Fruit fly (Drosophila melanogaster) whole organism, embryonic: Measurements from ENCODE around the gene CtsF.

Experiments
- Ada2b ChIP-seq: fragments of 200-800 bp; sonication (Bioruptor generic); IDR thresholded peaks from 2 replicates; pipeline ENCODE4 v1.3.6; 2022; ENCODE audit warnings: missing biosample characterization, missing genetic modification characterization
- B-H2 ChIP-seq: fragments of 200-800 bp; sonication (Bioruptor generic); optimal IDR thresholded peaks from 2 replicates; lab custom pipeline; 2018; ENCODE audit warnings: missing biosample characterization, mild to moderate bottlenecking, missing genetic modification characterization
- CG11723 ChIP-seq: fragments of 200-800 bp; sonication (Bioruptor generic); optimal IDR thresholded peaks from 2 replicates; lab custom pipeline; 2017; ENCODE audit warnings: missing biosample characterization, mild to moderate bottlenecking, missing genetic modification characterization
- CG12299 ChIP-seq: fragments of 200-800 bp; sonication (Bioruptor generic); optimal IDR thresholded peaks from 2 replicates; lab custom pipeline; 2018; ENCODE audit warnings: missing biosample characterization, mild to moderate bottlenecking, missing genetic modification characterization
- CG12391 ChIP-seq: fragments of 200-800 bp; sonication (Bioruptor generic); optimal IDR thresholded peaks from 3 replicates; lab custom pipeline; 2018; ENCODE audit warnings: missing biosample characterization, mild to moderate bottlenecking, missing genetic modification characterization, moderate library complexity
- CG14860 ChIP-seq: fragments of 200-800 bp; sonication (Bioruptor generic); IDR thresholded peaks from 3 replicates; pipeline ENCODE4 v1.3.6; 2022; ENCODE audit warnings: missing biosample characterization, missing genetic modification characterization; ENCODE audit not compliant: partially characterized antibody
- CG14965 ChIP-seq: fragments of 200-800 bp; sonication (Bioruptor generic); optimal IDR thresholded peaks from 2 replicates; lab custom pipeline; 2016; ENCODE audit warnings: missing biosample characterization, missing genetic modification characterization, borderline replicate concordance
- CG15011 ChIP-seq: fragments of 200-800 bp; sonication (Bioruptor generic); optimal IDR thresholded peaks from 3 replicates; lab custom pipeline; 2018; ENCODE audit warnings: missing biosample characterization, mild to moderate bottlenecking, missing genetic modification characterization
- CG2202 ChIP-seq: fragments of 200-800 bp; sonication (Bioruptor generic); optimal IDR thresholded peaks from 2 replicates; lab custom pipeline; 2018; ENCODE audit warnings: missing biosample characterization, mild to moderate bottlenecking, missing genetic modification characterization
- CG2678 ChIP-seq: fragments of 200-800 bp; sonication (Bioruptor generic); optimal IDR thresholded peaks from 3 replicates; lab custom pipeline; 2019; ENCODE audit warnings: missing biosample characterization, mild to moderate bottlenecking, missing genetic modification characterization, moderate library complexity
- CG31441 ChIP-seq: fragments of 200-800 bp; sonication (Bioruptor generic); IDR thresholded peaks from 2 replicates; pipeline ENCODE4 v1.3.6; 2022; ENCODE audit warnings: missing biosample characterization, missing genetic modification characterization
- CG3838 ChIP-seq: fragments of 200-800 bp; sonication (Bioruptor generic); optimal IDR thresholded peaks from 3 replicates; lab custom pipeline; 2016; ENCODE audit warnings: missing biosample characterization, missing genetic modification characterization
- CG4328 ChIP-seq: fragments of 200-800 bp; sonication (Bioruptor generic); optimal IDR thresholded peaks from 3 replicates; lab custom pipeline; 2017; ENCODE audit warnings: missing biosample characterization, missing genetic modification reagents, missing genetic modification characterization
- CG6654 ChIP-seq: fragments of 200-800 bp; sonication (Bioruptor generic); optimal IDR thresholded peaks from 2 replicates; lab custom pipeline; 2017; ENCODE audit warnings: missing biosample characterization, mild to moderate bottlenecking, missing genetic modification characterization
- CG7839 ChIP-seq: fragments of 200-800 bp; sonication (Bioruptor generic); optimal IDR thresholded peaks from 3 replicates; lab custom pipeline; 2018; ENCODE audit warnings: missing biosample characterization, mild to moderate bottlenecking, missing genetic modification characterization, moderate library complexity
- CG7963 ChIP-seq: fragments of 200-800 bp; sonication (Bioruptor generic); IDR thresholded peaks from 3 replicates; pipeline ENCODE4 v1.3.6; 2022; ENCODE audit warnings: missing biosample characterization, missing genetic modification characterization; ENCODE audit not compliant: partially characterized antibody
- CG8944 ChIP-seq: fragments of 200-800 bp; sonication (Bioruptor generic); optimal IDR thresholded peaks from 3 replicates; lab custom pipeline; 2016; ENCODE audit warnings: missing biosample characterization, missing genetic modification characterization
- CG9876 ChIP-seq: fragments of 200-800 bp; sonication (Bioruptor generic); optimal IDR thresholded peaks from 2 replicates; lab custom pipeline; 2016; ENCODE audit warnings: missing biosample characterization, missing genetic modification characterization
- CkIIα-i1 ChIP-seq: fragments of 200-800 bp; sonication (Bioruptor generic); IDR thresholded peaks from 2 replicates; pipeline ENCODE4 v1.3.6; 2022; ENCODE audit warnings: missing biosample characterization, missing genetic modification characterization
- Deaf1 ChIP-seq: fragments of 200-800 bp; optimal IDR thresholded peaks from 3 replicates; lab custom pipeline; 2019; ENCODE audit warnings: missing biosample characterization, mild to moderate bottlenecking, missing genetic modification characterization, moderate library complexity
- Dip2 ChIP-seq: fragments of 200-800 bp; sonication (Bioruptor generic); IDR thresholded peaks from 2 replicates; pipeline ENCODE4 v1.3.6; 2022; ENCODE audit warnings: missing biosample characterization, missing genetic modification characterization
- Dp ChIP-seq: fragments of 200-800 bp; sonication (Bioruptor generic); optimal IDR thresholded peaks from 2 replicates; lab custom pipeline; 2018; ENCODE audit warnings: missing biosample characterization, mild to moderate bottlenecking, missing genetic modification characterization, moderate library complexity
- E2f1 ChIP-seq: fragments of 200-800 bp; sonication (Bioruptor generic); IDR thresholded peaks from 2 replicates; pipeline ENCODE4 v1.3.6; 2022; ENCODE audit warnings: missing biosample characterization, missing genetic modification characterization
- Gug ChIP-seq: fragments of 200-800 bp; sonication (Bioruptor generic); IDR thresholded peaks from 4 replicates; pipeline ENCODE4 v1.3.6; 2022; ENCODE audit warnings: missing biosample characterization, missing genetic modification characterization
- HHEX ChIP-seq: fragments of 200-800 bp; sonication (Bioruptor generic); optimal IDR thresholded peaks from 3 replicates; lab custom pipeline; 2017; ENCODE audit warnings: missing biosample characterization, mild to moderate bottlenecking, missing genetic modification characterization, missing genetic modification reagents
- Mad ChIP-seq: fragments of 200-800 bp; sonication (Bioruptor generic); optimal IDR thresholded peaks from 2 replicates; lab custom pipeline; 2016; ENCODE audit warnings: missing biosample characterization, missing genetic modification characterization
- Oli ChIP-seq: fragments of 200-800 bp; sonication (Bioruptor generic); optimal IDR thresholded peaks from 2 replicates; lab custom pipeline; 2018; ENCODE audit warnings: missing biosample characterization, mild to moderate bottlenecking, missing genetic modification characterization, moderate library complexity
- Opbp ChIP-seq: fragments of 200-800 bp; sonication (Bioruptor generic); IDR thresholded peaks from 3 replicates; pipeline ENCODE4 v1.3.6; 2022; ENCODE audit warnings: missing biosample characterization, missing genetic modification characterization; ENCODE audit not compliant: partially characterized antibody
- abd-A ChIP-seq: fragments of 200-800 bp; sonication (Bioruptor generic); optimal IDR thresholded peaks from 3 replicates; lab custom pipeline; 2019; ENCODE audit warnings: missing biosample characterization, mild to moderate bottlenecking, missing genetic modification characterization, moderate library complexity
- amos ChIP-seq: fragments of 200-800 bp; sonication (Bioruptor generic); IDR thresholded peaks from 2 replicates; pipeline ENCODE4 v1.3.6; 2022; ENCODE audit warnings: missing biosample characterization, missing genetic modification characterization; ENCODE audit not compliant: partially characterized antibody
- ara ChIP-seq: fragments of 200-800 bp; sonication (Bioruptor generic); IDR thresholded peaks from 2 replicates; pipeline ENCODE4 v1.3.6; 2022; ENCODE audit warnings: missing biosample characterization, missing genetic modification characterization
- ci ChIP-seq: fragments of 200-800 bp; sonication (Bioruptor generic); IDR thresholded peaks from 3 replicates; pipeline ENCODE4 v1.3.6; 2022; ENCODE audit warnings: missing biosample characterization, missing genetic modification characterization
- crc ChIP-seq: fragments of 200-800 bp; sonication (Bioruptor generic); optimal IDR thresholded peaks from 2 replicates; lab custom pipeline; 2016; ENCODE audit warnings: missing biosample characterization, missing genetic modification characterization
- crol ChIP-seq: fragments of 200-800 bp; sonication (Bioruptor generic); IDR thresholded peaks from 2 replicates; pipeline ENCODE4 v1.3.6; 2022; ENCODE audit warnings: missing biosample characterization, missing genetic modification characterization
- dati ChIP-seq: fragments of 200-800 bp; sonication (Bioruptor generic); IDR thresholded peaks from 2 replicates; pipeline ENCODE4 v1.3.6; 2022; ENCODE audit warnings: missing biosample characterization, missing genetic modification characterization
- dimm ChIP-seq: fragments of 200-800 bp; sonication (Bioruptor generic); IDR thresholded peaks from 2 replicates; pipeline ENCODE4 v1.3.6; 2022; ENCODE audit warnings: missing biosample characterization, missing genetic modification characterization
- ems ChIP-seq: fragments of 200-800 bp; sonication (Bioruptor generic); optimal IDR thresholded peaks from 3 replicates; lab custom pipeline; 2016; ENCODE audit warnings: missing biosample characterization, missing genetic modification characterization
- fd102C ChIP-seq: fragments of 200-800 bp; sonication (Bioruptor generic); optimal IDR thresholded peaks from 2 replicates; lab custom pipeline; 2018; ENCODE audit warnings: missing biosample characterization, mild to moderate bottlenecking, missing genetic modification characterization, moderate library complexity
- fd3F ChIP-seq: fragments of 200-800 bp; sonication (Bioruptor generic); optimal IDR thresholded peaks from 2 replicates; lab custom pipeline; 2018; ENCODE audit warnings: missing biosample characterization, mild to moderate bottlenecking, missing genetic modification characterization, moderate library complexity
- fru ChIP-seq: fragments of >200 bp; optimal IDR thresholded peaks from 2 replicates; lab custom pipeline; 2017
- hth ChIP-seq: fragments of >200 bp; optimal IDR thresholded peaks from 2 replicates; lab custom pipeline; 2017; ENCODE audit warnings: inconsistent platforms
- insv ChIP-seq, 2 experiments: fragments of 200-800 bp; sonication (Bioruptor generic); optimal IDR thresholded peaks; 3 replicates each; lab custom pipeline; 2016 to 2018; ENCODE audit warnings: missing biosample characterization in 2 of 2, missing genetic modification characterization in 2 of 2
- jing ChIP-seq: fragments of 200-800 bp; sonication (Bioruptor generic); optimal IDR thresholded peaks from 2 replicates; lab custom pipeline; 2018; ENCODE audit warnings: missing biosample characterization, mild to moderate bottlenecking, missing genetic modification characterization
- jumu ChIP-seq: fragments of 200-800 bp; sonication (Bioruptor generic); optimal IDR thresholded peaks from 3 replicates; lab custom pipeline; 2016; ENCODE audit warnings: missing biosample characterization, missing genetic modification characterization
- kah ChIP-seq: fragments of 200-800 bp; sonication (Bioruptor generic); optimal IDR thresholded peaks from 2 replicates; lab custom pipeline; 2018; ENCODE audit warnings: missing biosample characterization, mild to moderate bottlenecking, missing genetic modification characterization
- ken ChIP-seq: fragments of 200-800 bp; sonication (Bioruptor generic); IDR thresholded peaks from 3 replicates; pipeline ENCODE4 v1.3.6; 2022; ENCODE audit warnings: missing biosample characterization, missing genetic modification characterization
- lbe ChIP-seq: fragments of 200-800 bp; sonication (Bioruptor generic); optimal IDR thresholded peaks from 2 replicates; lab custom pipeline; 2016; ENCODE audit warnings: missing biosample characterization, mild to moderate bottlenecking, missing genetic modification characterization
- sens-2 ChIP-seq: fragments of 200-800 bp; sonication (Bioruptor generic); IDR thresholded peaks from 2 replicates; pipeline ENCODE4 v1.3.6; 2022; ENCODE audit warnings: missing biosample characterization, missing genetic modification characterization
- vfl ChIP-seq: fragments of 200-800 bp; sonication (Bioruptor generic); optimal IDR thresholded peaks from 2 replicates; lab custom pipeline; 2016; ENCODE audit warnings: missing biosample characterization, missing genetic modification characterization

Gene CtsF

DNA sequence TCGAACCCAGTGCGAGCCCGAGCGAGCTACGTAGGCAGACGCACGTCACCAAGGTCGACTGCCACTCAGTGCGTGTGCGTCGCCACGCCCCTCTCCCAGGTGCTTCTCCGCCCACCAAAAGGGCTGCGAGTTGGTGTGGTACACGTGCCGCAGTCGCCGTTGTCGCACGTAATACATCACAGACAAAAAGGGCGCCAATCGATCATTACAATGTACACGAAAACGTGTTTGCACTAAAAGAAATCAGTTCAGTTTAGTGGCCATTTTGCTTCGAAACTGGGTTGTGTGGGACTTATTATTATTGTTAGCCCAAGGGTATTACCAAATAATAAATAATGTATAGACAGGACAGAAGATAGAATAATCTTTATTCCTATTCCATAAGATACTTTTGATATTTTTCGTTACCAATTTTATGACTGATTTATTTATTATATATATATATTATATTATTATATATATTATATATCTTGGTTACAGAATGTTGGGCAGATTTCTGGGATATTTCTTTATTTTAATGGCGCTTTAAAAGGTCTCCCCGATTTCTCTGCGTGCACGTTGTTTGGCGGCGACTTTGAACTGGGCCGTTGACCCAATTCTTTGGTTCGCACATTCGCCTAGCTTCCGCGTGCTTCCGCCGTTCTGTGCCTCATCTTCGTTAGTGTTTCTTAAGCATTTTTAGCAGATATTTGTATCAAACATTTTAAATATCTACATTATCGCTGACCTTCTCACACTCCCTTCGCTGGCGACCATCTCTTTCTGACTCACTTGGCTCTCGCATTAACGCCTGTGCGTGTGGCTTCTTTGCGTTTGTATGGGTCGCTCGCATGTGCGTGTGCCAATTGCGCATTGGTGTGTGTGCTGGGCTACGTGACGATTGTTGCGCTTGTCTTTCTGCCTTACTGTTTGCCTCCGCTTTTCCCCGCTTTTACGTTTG is 12.0 kb upstream of the CtsF start (continued):
- TF ChIP-seq CG11723 (GFP tag; lab: Kevin White, UChicago), result peak; percentile 63
- TF ChIP-seq CG9876, result no peak
- peak; percentile 46 for TF ChIP-seq CG8944 (GFP tag; lab: Kevin White, UChicago)
- peak; percentile 44 for TF ChIP-seq dimm (GFP tag; lab: Robert Waterston, UW)
- peak; percentile 66 for TF ChIP-seq ara (GFP tag; lab: Robert Waterston, UW)
- TF ChIP-seq Dp, result no peak
- TF ChIP-seq jing (GFP tag; lab: Kevin White, UChicago), result peak; percentile 41
- no peak for TF ChIP-seq vfl (GFP tag; lab: Kevin White, UChicago)
- TF ChIP-seq fru (lab: Kevin White, UChicago), result no peak
- no peak for TF ChIP-seq CkIIα-i1 (GFP tag; lab: Robert Waterston, UW)
- no peak for TF ChIP-seq CG14965 (GFP tag; lab: Kevin White, UChicago)
- TF ChIP-seq abd-A (tag; lab: Kevin White, UChicago), result peak; percentile 84
- TF ChIP-seq CG4328 (GFP tag; lab: Kevin White, UChicago), result peak; percentile 88
- TF ChIP-seq CG3838 (GFP tag; lab: Kevin White, UChicago), result no peak
- TF ChIP-seq Deaf1, result peak; percentile 45
- TF ChIP-seq ken, result 0 out of 3 replicates have a peak, but pooled peaks have one; percentile 24
- TF ChIP-seq CG2202 (tag; lab: Kevin White, UChicago), result peak; percentile 32
- no peak for TF ChIP-seq CG14860 (GFP tag; lab: Robert Waterston, UW)
- peak; percentile 72 for TF ChIP-seq Ada2b (GFP tag; lab: Robert Waterston, UW)
- TF ChIP-seq crol (GFP tag; lab: Robert Waterston, UW), result peak; percentile 91
- no peak for TF ChIP-seq hth (lab: Kevin White, UChicago)
- TF ChIP-seq crc (GFP tag; lab: Kevin White, UChicago), result no peak
- no peak for TF ChIP-seq jumu
- TF ChIP-seq ci, result peak; percentile 61; the same call in 1 of the 3 replicates
- TF ChIP-seq ems (GFP tag; lab: Kevin White, UChicago), result no peak
- peak; percentile 94 for TF ChIP-seq CG7839 (tag; lab: Kevin White, UChicago)
- peak; percentile 33; the same call in 1 of the 3 replicates for TF ChIP-seq Opbp (GFP tag; lab: Robert Waterston, UW)
- TF ChIP-seq CG12391 (tag; lab: Kevin White, UChicago), result peak; percentile 90
- TF ChIP-seq CG15011, result no peak
- TF ChIP-seq amos (GFP tag; lab: Robert Waterston, UW), result no peak
- TF ChIP-seq E2f1, result peak; percentile 72
- TF ChIP-seq CG2678 (tag; lab: Kevin White, UChicago), result peak; percentile 94
- TF ChIP-seq Gug (GFP tag; lab: Robert Waterston, UW), result peak; percentile 60; the same call in 1 of the 4 replicates
- TF ChIP-seq B-H2 (GFP tag; lab: Kevin White, UChicago), result no peak
- peak; percentile 92 for TF ChIP-seq Oli (tag; lab: Kevin White, UChicago)
- TF ChIP-seq kah, result peak; percentile 74
- TF ChIP-seq CG12299 (tag; lab: Kevin White, UChicago), result peak; percentile 81
- no peak for TF ChIP-seq fd102C (GFP tag; lab: Kevin White, UChicago)
- TF ChIP-seq Mad (GFP tag; lab: Kevin White, UChicago), result no peak
- TF ChIP-seq insv (GFP tag; optimal IDR thresholded peaks at IDR 0.05; lab: Kevin White, UChicago), result peak in 1 of 2 experiments; percentile 59
- TF ChIP-seq Dip2, result no peak
- peak; percentile 53 for TF ChIP-seq CG6654 (GFP tag; lab: Kevin White, UChicago)
- TF ChIP-seq CG31441 (GFP tag; lab: Robert Waterston, UW), result peak; percentile 96
- TF ChIP-seq dati (GFP tag; lab: Robert Waterston, UW), result peak; percentile 27; the same call in 1 of the 2 replicates
- peak; percentile 88 for TF ChIP-seq HHEX (GFP tag; lab: Kevin White, UChicago)
- TF ChIP-seq lbe, result no peak
- no peak for TF ChIP-seq sens-2 (GFP tag; lab: Robert Waterston, UW)
- TF ChIP-seq fd3F (GFP tag; lab: Kevin White, UChicago), result peak; percentile 83
- no peak for TF ChIP-seq CG7963
